Fruit fly (Drosophila melanogaster) whole organism, embryonic: ENCODE results near the gene Reg-2.

ENCODE experiments used
- Aef1 ChIP-seq: fragments of 200-800 bp; sonication (Bioruptor generic); IDR thresholded peaks from 3 replicates; pipeline ENCODE4 v1.3.6; 2022; ENCODE audit warnings: missing biosample characterization, missing genetic modification characterization
- CG1024 ChIP-seq: fragments of 200-800 bp; sonication (Bioruptor generic); IDR thresholded peaks from 2 replicates; pipeline ENCODE4 v1.3.6; 2022; ENCODE audit warnings: missing biosample characterization, missing genetic modification characterization
- CG12942 ChIP-seq: fragments of 200-800 bp; sonication (Bioruptor generic); optimal IDR thresholded peaks from 3 replicates; lab custom pipeline; 2016; ENCODE audit warnings: missing biosample characterization, missing genetic modification characterization
- CG14667 ChIP-seq: fragments of 200-800 bp; sonication (Bioruptor generic); IDR thresholded peaks from 2 replicates; pipeline ENCODE4 v1.3.6; 2022; ENCODE audit warnings: missing biosample characterization, missing genetic modification characterization
- CG15269 ChIP-seq: fragments of 200-800 bp; sonication (Bioruptor generic); optimal IDR thresholded peaks from 2 replicates; lab custom pipeline; 2018; ENCODE audit warnings: missing biosample characterization, mild to moderate bottlenecking, missing genetic modification characterization, moderate library complexity
- CG18764 ChIP-seq: fragments of 200-800 bp; sonication (Bioruptor generic); optimal IDR thresholded peaks from 3 replicates; lab custom pipeline; 2016; ENCODE audit warnings: missing biosample characterization, missing genetic modification characterization
- CG2116 ChIP-seq: fragments of 200-800 bp; sonication (Bioruptor generic); optimal IDR thresholded peaks from 3 replicates; lab custom pipeline; 2018; ENCODE audit warnings: missing biosample characterization, mild to moderate bottlenecking, missing genetic modification characterization
- CG31365 ChIP-seq: fragments of 200-800 bp; sonication (Bioruptor generic); optimal IDR thresholded peaks from 2 replicates; lab custom pipeline; 2018; ENCODE audit warnings: missing biosample characterization, mild to moderate bottlenecking, missing genetic modification characterization
- CG33213 ChIP-seq: fragments of 200-800 bp; sonication (Bioruptor generic); optimal IDR thresholded peaks from 3 replicates; lab custom pipeline; 2016; ENCODE audit warnings: missing biosample characterization, missing genetic modification characterization
- CG33557 ChIP-seq: fragments of 200-800 bp; sonication (Bioruptor generic); optimal IDR thresholded peaks from 2 replicates; lab custom pipeline; 2019; ENCODE audit warnings: missing biosample characterization, mild to moderate bottlenecking, missing genetic modification characterization, moderate library complexity
- CG4328 ChIP-seq: fragments of 200-800 bp; sonication (Bioruptor generic); optimal IDR thresholded peaks from 3 replicates; lab custom pipeline; 2017; ENCODE audit warnings: missing biosample characterization, missing genetic modification reagents, missing genetic modification characterization
- CG5245 ChIP-seq: fragments of 200-800 bp; sonication (Bioruptor generic); optimal IDR thresholded peaks from 3 replicates; lab custom pipeline; 2016; ENCODE audit warnings: missing biosample characterization, missing genetic modification characterization
- CG6765 ChIP-seq: fragments of 200-800 bp; sonication (Bioruptor generic); optimal IDR thresholded peaks from 3 replicates; lab custom pipeline; 2017; ENCODE audit warnings: missing biosample characterization, mild to moderate bottlenecking, missing genetic modification characterization
- CG7786 ChIP-seq: fragments of 200-800 bp; sonication (Bioruptor generic); optimal IDR thresholded peaks from 2 replicates; lab custom pipeline; 2016; ENCODE audit warnings: missing biosample characterization, missing genetic modification characterization
- CG8359 ChIP-seq: fragments of 200-800 bp; sonication (Bioruptor generic); optimal IDR thresholded peaks from 2 replicates; lab custom pipeline; 2017; ENCODE audit warnings: missing biosample characterization, mild to moderate bottlenecking, missing genetic modification characterization, borderline replicate concordance
- CG9609 ChIP-seq: fragments of 200-800 bp; sonication (Bioruptor generic); optimal IDR thresholded peaks from 3 replicates; lab custom pipeline; 2016; ENCODE audit warnings: missing biosample characterization, missing genetic modification characterization
- CG9727 ChIP-seq: fragments of 200-800 bp; sonication (Bioruptor generic); optimal IDR thresholded peaks from 3 replicates; lab custom pipeline; 2017; ENCODE audit warnings: missing biosample characterization, mild to moderate bottlenecking, missing genetic modification characterization
- D ChIP-seq, 2 experiments: fragments of 200-800 bp in 1 of 2; fragments of >200 bp in 1 of 2; sonication (Bioruptor generic) in 1 of 2; optimal IDR thresholded peaks; 2 replicates in 1 of 2; 3 replicates in 1 of 2; lab custom pipeline; 2017; ENCODE audit warnings: mild to moderate bottlenecking in 1 of 2, missing biosample characterization in 1 of 2, missing genetic modification characterization in 1 of 2, missing genetic modification reagents in 1 of 2
- Drgx ChIP-seq: fragments of 200-800 bp; sonication (Bioruptor generic); IDR thresholded peaks from 2 replicates; pipeline ENCODE4 v1.3.6; 2022; ENCODE audit warnings: missing biosample characterization, missing genetic modification characterization
- Ets65A ChIP-seq: fragments of 200-800 bp; sonication (Bioruptor generic); peaks from one replicate; lab custom pipeline; 2016; ENCODE audit warnings: missing biosample characterization, missing genetic modification characterization
- Gug ChIP-seq: fragments of 200-800 bp; sonication (Bioruptor generic); IDR thresholded peaks from 4 replicates; pipeline ENCODE4 v1.3.6; 2022; ENCODE audit warnings: missing biosample characterization, missing genetic modification characterization
- H2.0 ChIP-seq: fragments of 200-800 bp; sonication (Bioruptor generic); IDR thresholded peaks from 2 replicates; pipeline ENCODE4 v1.3.6; 2022; ENCODE audit warnings: missing biosample characterization, missing genetic modification characterization
- Hand ChIP-seq: fragments of 200-800 bp; sonication (Bioruptor generic); optimal IDR thresholded peaks from 2 replicates; lab custom pipeline; 2017; ENCODE audit warnings: mild to moderate bottlenecking, missing biosample characterization, missing genetic modification reagents, missing genetic modification characterization
- HmgD ChIP-seq: fragments of 200-800 bp; sonication (Bioruptor generic); optimal IDR thresholded peaks from 3 replicates; lab custom pipeline; 2016; ENCODE audit warnings: missing biosample characterization, missing genetic modification characterization
- Lim3 ChIP-seq: fragments of 200-800 bp; sonication (Bioruptor generic); IDR thresholded peaks from 2 replicates; pipeline ENCODE4 v1.3.6; 2022; ENCODE audit warnings: missing biosample characterization, missing genetic modification characterization
- Mad ChIP-seq: fragments of 200-800 bp; sonication (Bioruptor generic); optimal IDR thresholded peaks from 2 replicates; lab custom pipeline; 2016; ENCODE audit warnings: missing biosample characterization, missing genetic modification characterization
- NC2α ChIP-seq: fragments of 200-800 bp; sonication (Bioruptor generic); optimal IDR thresholded peaks from 2 replicates; lab custom pipeline; 2016; ENCODE audit warnings: missing biosample characterization, missing genetic modification characterization
- NC2β ChIP-seq: fragments of 200-800 bp; sonication (Bioruptor generic); optimal IDR thresholded peaks from 2 replicates; lab custom pipeline; 2016; ENCODE audit warnings: missing biosample characterization, missing genetic modification characterization
- Poxn ChIP-seq: fragments of 200-800 bp; sonication (Bioruptor generic); IDR thresholded peaks from 2 replicates; pipeline ENCODE4 v1.3.6; 2022; ENCODE audit warnings: missing biosample characterization, missing genetic modification characterization
- Rfx ChIP-seq: fragments of 200-800 bp; sonication (Bioruptor generic); IDR thresholded peaks from 2 replicates; pipeline ENCODE4 v1.3.6; 2022; ENCODE audit warnings: missing biosample characterization, missing genetic modification characterization
- Sry-δ ChIP-seq: fragments of 200-800 bp; sonication (Bioruptor generic); optimal IDR thresholded peaks from 2 replicates; lab custom pipeline; 2016; ENCODE audit warnings: missing biosample characterization, missing genetic modification characterization
- Stat92E ChIP-seq, 3 experiments: fragments of >200 bp in 2 of 3; fragments of 200-800 bp in 1 of 3; sonication (Bioruptor generic) in 1 of 3; optimal IDR thresholded peaks; 2 replicates each; lab custom pipeline; 2017 to 2019; ENCODE audit warnings: missing biosample characterization in 3 of 3, missing genetic modification characterization in 3 of 3, mild to moderate bottlenecking in 1 of 3, moderate library complexity in 1 of 3
- Usf ChIP-seq: fragments of 200-800 bp; sonication (Bioruptor generic); optimal IDR thresholded peaks from 2 replicates; lab custom pipeline; 2017; ENCODE audit warnings: missing genotype, missing biosample characterization, missing genetic modification characterization
- aop ChIP-seq: fragments of 200-800 bp; sonication (Bioruptor generic); IDR thresholded peaks from 2 replicates; pipeline ENCODE4 v1.3.6; 2022; ENCODE audit warnings: missing biosample characterization, missing genetic modification characterization
- ara ChIP-seq: fragments of 200-800 bp; sonication (Bioruptor generic); IDR thresholded peaks from 2 replicates; pipeline ENCODE4 v1.3.6; 2022; ENCODE audit warnings: missing biosample characterization, missing genetic modification characterization
- cato ChIP-seq: fragments of 200-800 bp; sonication (Bioruptor generic); optimal IDR thresholded peaks from 2 replicates; lab custom pipeline; 2016; ENCODE audit warnings: missing biosample characterization, missing genetic modification characterization, borderline replicate concordance
- crc ChIP-seq: fragments of 200-800 bp; sonication (Bioruptor generic); optimal IDR thresholded peaks from 2 replicates; lab custom pipeline; 2016; ENCODE audit warnings: missing biosample characterization, missing genetic modification characterization
- esg ChIP-seq: fragments of 200-800 bp; sonication (Bioruptor generic); conservative IDR thresholded peaks from 2 replicates; pipeline ENCODE4 v1.3.6; 2022; ENCODE audit warnings: missing biosample characterization, missing genetic modification characterization
- eyg ChIP-seq: fragments of 200-800 bp; sonication (Bioruptor generic); optimal IDR thresholded peaks from 3 replicates; lab custom pipeline; 2016; ENCODE audit warnings: missing biosample characterization, missing genetic modification characterization
- fd102C ChIP-seq: fragments of 200-800 bp; sonication (Bioruptor generic); optimal IDR thresholded peaks from 2 replicates; lab custom pipeline; 2018; ENCODE audit warnings: missing biosample characterization, mild to moderate bottlenecking, missing genetic modification characterization, moderate library complexity
- fd3F ChIP-seq: fragments of 200-800 bp; sonication (Bioruptor generic); optimal IDR thresholded peaks from 2 replicates; lab custom pipeline; 2018; ENCODE audit warnings: missing biosample characterization, mild to moderate bottlenecking, missing genetic modification characterization, moderate library complexity
- fu2 ChIP-seq: fragments of 200-800 bp; sonication (Bioruptor generic); optimal IDR thresholded peaks from 2 replicates; lab custom pipeline; 2016; ENCODE audit warnings: missing biosample characterization, missing genetic modification characterization
- hb ChIP-seq: fragments of 200-800 bp; sonication (Bioruptor generic); IDR thresholded peaks from 3 replicates; pipeline ENCODE4 v1.3.6; 2022; ENCODE audit warnings: missing biosample characterization, missing genetic modification characterization; ENCODE audit not compliant: partially characterized antibody
- inv ChIP-seq: fragments of 200-800 bp; sonication (Bioruptor generic); IDR thresholded peaks from 2 replicates; pipeline ENCODE4 v1.3.6; 2022; ENCODE audit warnings: missing biosample characterization, missing genetic modification characterization; ENCODE audit not compliant: partially characterized antibody
- lmd ChIP-seq: fragments of 200-800 bp; sonication (Bioruptor generic); IDR thresholded peaks from 2 replicates; pipeline ENCODE4 v1.3.6; 2022; ENCODE audit warnings: missing biosample characterization, missing genetic modification characterization
- org-1 ChIP-seq: fragments of 200-800 bp; sonication (Bioruptor generic); optimal IDR thresholded peaks from 2 replicates; lab custom pipeline; 2017; ENCODE audit warnings: missing biosample characterization, missing genetic modification characterization
- pum ChIP-seq: fragments of 200-800 bp; sonication (Bioruptor generic); optimal IDR thresholded peaks from 2 replicates; lab custom pipeline; 2016; ENCODE audit warnings: missing biosample characterization, missing genetic modification characterization
- sim ChIP-seq: fragments of 200-800 bp; sonication (Bioruptor generic); IDR thresholded peaks from 2 replicates; pipeline ENCODE4 v1.3.6; 2022; ENCODE audit warnings: missing biosample characterization, missing genetic modification characterization
- sqz ChIP-seq: fragments of 200-800 bp; sonication (Bioruptor generic); optimal IDR thresholded peaks from 3 replicates; lab custom pipeline; 2018; ENCODE audit warnings: missing biosample characterization, mild to moderate bottlenecking, missing genetic modification characterization
- sug ChIP-seq: fragments of 200-800 bp; optimal IDR thresholded peaks from 2 replicates; lab custom pipeline; 2019; ENCODE audit warnings: missing biosample characterization, mild to moderate bottlenecking, missing genetic modification characterization, moderate library complexity
- unpg ChIP-seq: fragments of 200-800 bp; sonication (Bioruptor generic); optimal IDR thresholded peaks from 3 replicates; lab custom pipeline; 2018; ENCODE audit warnings: missing biosample characterization, mild to moderate bottlenecking, missing genetic modification characterization, moderate library complexity

The Reg-2 gene

dm6 chr3L:654019-654418, 47.6 kb upstream of the Reg-2 start, which contains the start of the genes MED30 and Rev1 (continued):
- TF ChIP-seq Sry-δ (GFP tag; lab: Kevin White, UChicago) (peak; percentile 80), hb (GFP tag; lab: Robert Waterston, UW) (no peak), fu2 (GFP tag; lab: Kevin White, UChicago) (peak; percentile 97), sqz (GFP tag; lab: Kevin White, UChicago) (peak; percentile 74), Mad (GFP tag; lab: Kevin White, UChicago) (peak; percentile 95), CG33557 (GFP tag; lab: Kevin White, UChicago) (peak; percentile 74), CG9609 (GFP tag; lab: Kevin White, UChicago) (peak; percentile 96), CG14667 (peak; percentile 84), ara (GFP tag; lab: Robert Waterston, UW) (peak; percentile 86), sug (tag; lab: Kevin White, UChicago) (peak; percentile 92), D (optimal IDR thresholded peaks at IDR 0.05; lab: Kevin White, UChicago) (no peak), D (GFP tag; optimal IDR thresholded peaks at IDR 0.05; lab: Kevin White, UChicago) (peak; percentile 80), CG5245 (GFP tag; lab: Kevin White, UChicago) (peak; percentile 94), inv (0 out of 2 replicates have a peak, but pooled peaks have one; percentile 15), CG7786 (peak; percentile 97), Hand (peak; percentile 78), Aef1 (GFP tag; lab: Robert Waterston, UW) (peak; percentile 87), crc (peak; percentile 96), org-1 (GFP tag; lab: Kevin White, UChicago) (peak; percentile 75), Lim3 (GFP tag; lab: Robert Waterston, UW) (0 out of 2 replicates have a peak, but pooled peaks have one; percentile 5), Stat92E (GFP tag; optimal IDR thresholded peaks at IDR 0.05; lab: Kevin White, UChicago) (no peak), fd3F (GFP tag; lab: Kevin White, UChicago) (peak; percentile 92), CG8359 (peak; percentile 40), CG15269 (tag; lab: Kevin White, UChicago) (peak; percentile 93), Rfx (GFP tag; lab: Robert Waterston, UW) (peak; percentile 96), Gug (GFP tag; lab: Robert Waterston, UW) (peak; percentile 95), H2.0 (GFP tag; lab: Robert Waterston, UW) (peak; percentile 89), sim (GFP tag; lab: Robert Waterston, UW) (peak; percentile 72), Usf (GFP tag; lab: Kevin White, UChicago) (peak; percentile 73), pum (peak; percentile 97), Ets65A (GFP tag; lab: Kevin White, UChicago) (peak; percentile 100), CG33213 (GFP tag; lab: Kevin White, UChicago) (peak; percentile 97), aop (GFP tag; lab: Robert Waterston, UW) (peak; percentile 79), Drgx (GFP tag; lab: Robert Waterston, UW) (peak; percentile 89), unpg (GFP tag; lab: Kevin White, UChicago) (peak; percentile 94), CG1024 (GFP tag; lab: Robert Waterston, UW) (peak; percentile 82), eyg (peak; percentile 95), CG31365 (tag; lab: Kevin White, UChicago) (peak; percentile 68), esg (GFP tag; lab: Robert Waterston, UW) (peak; percentile 84), CG6765 (GFP tag; lab: Kevin White, UChicago) (peak; percentile 86), Poxn (GFP tag; lab: Robert Waterston, UW) (peak; percentile 75), CG18764 (peak; percentile 88), fd102C (GFP tag; lab: Kevin White, UChicago) (peak; percentile 37), CG4328 (GFP tag; lab: Kevin White, UChicago) (peak; percentile 83), NC2β (peak; percentile 96), HmgD (GFP tag; lab: Kevin White, UChicago) (peak; percentile 93), CG12942 (peak; percentile 96), lmd (GFP tag; lab: Robert Waterston, UW) (peak; percentile 91), NC2α (GFP tag; lab: Kevin White, UChicago) (peak; percentile 90), cato (GFP tag; lab: Kevin White, UChicago) (peak; percentile 89), CG2116 (GFP tag; lab: Kevin White, UChicago) (peak; percentile 96), CG9727 (GFP tag; lab: Kevin White, UChicago) (peak; percentile 86)
